Fruit fly (Drosophila melanogaster): ENCODE measurements around the gene CG14877.

CG14877 gene

DNA sequence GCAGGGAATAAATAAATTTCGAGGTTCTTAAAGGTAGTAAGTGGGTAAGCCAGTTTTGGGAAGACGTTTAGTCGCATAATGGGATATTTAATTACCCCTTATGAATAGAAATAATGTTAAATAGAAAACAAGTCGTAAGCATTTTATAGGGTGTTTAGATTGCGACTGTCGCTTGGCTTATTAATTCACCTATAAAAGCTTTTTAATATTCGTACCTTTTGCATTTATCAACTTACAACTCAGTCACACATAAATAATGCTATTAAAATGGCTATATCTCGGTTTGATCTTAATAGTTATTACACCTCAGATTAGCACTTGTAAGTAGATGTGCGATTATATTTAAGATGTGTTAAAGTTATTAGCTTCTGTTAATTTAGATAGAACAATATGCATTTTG, 29.5 kb upstream of the CG14877 start, which contains the start of gene CG34276:
TSS of gene CG34276 (plus strand) at position 301 of the 400 bp plus-strand sequence.
- TF ChIP-seq CG14050 (GFP tag; IDR thresholded peaks at IDR 0.05) (no peak), CG8281 (tag; optimal IDR thresholded peaks at IDR 0.05) (no peak), CG43689 (GFP tag; IDR thresholded peaks at IDR 0.05) (no peak), sc (optimal IDR thresholded peaks at IDR 0.05) (no peak), sc (GFP tag; optimal IDR thresholded peaks at IDR 0.05) (no peak), Pdp1 (GFP tag; optimal IDR thresholded peaks at IDR 0.05) (no peak), crc (GFP tag; optimal IDR thresholded peaks at IDR 0.05) (no peak), CG4360 (GFP tag; IDR thresholded peaks at IDR 0.05) (no peak), usp (GFP tag; optimal IDR thresholded peaks at IDR 0.05) (no peak), twi (tag; optimal IDR thresholded peaks at IDR 0.05) (no peak), GATAe (GFP tag; conservative IDR thresholded peaks at IDR 0.05) (no peak), Hmx (GFP tag; optimal IDR thresholded peaks at IDR 0.05) (no peak)

DNA sequence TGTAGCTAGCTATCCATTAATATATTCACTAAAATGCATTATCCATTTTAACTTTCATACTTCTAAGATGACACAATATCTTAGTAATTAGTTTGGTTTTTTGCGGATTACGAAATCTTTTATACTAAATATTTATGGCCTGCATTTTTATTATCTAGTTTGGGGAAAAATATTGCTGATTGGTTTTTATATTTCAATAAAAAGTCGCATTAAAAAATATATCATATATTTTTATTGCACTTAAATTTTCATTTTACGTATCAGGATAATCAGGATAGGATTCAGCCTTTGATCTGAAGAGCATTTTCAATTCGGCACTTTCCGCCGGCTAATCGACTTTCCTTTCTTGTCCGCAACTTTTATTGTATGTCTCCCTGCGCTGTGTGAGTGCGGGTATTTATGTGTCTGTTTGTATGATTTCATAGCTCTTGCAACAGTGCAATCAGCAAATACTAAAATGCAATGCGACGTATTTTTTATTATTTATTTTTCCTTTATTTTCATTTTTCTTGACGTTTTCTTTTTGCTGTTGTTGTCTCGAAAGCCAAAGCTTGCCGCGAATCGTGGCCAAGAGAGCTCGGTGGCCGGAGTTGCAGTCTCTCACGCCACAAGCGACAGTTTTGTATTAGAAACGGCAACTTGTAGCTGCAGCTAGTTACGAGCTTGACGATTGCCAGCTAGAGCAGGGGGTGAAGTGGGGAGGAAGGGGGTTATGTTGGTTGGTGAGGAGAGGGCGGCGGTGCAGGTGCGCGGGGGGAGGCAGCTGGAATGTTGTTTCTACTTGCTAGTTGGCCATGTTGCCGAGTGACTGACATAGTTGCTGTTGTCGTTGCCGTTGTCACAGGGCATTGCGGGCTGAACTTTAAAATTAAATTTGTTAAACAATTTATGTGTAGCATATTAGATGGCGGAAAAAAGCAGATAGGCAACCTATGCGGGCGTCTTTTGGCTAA, 27.0 kb upstream of the CG14877 start:
- no peak for TF ChIP-seq zf30C (GFP tag; optimal IDR thresholded peaks at IDR 0.05)
- no peak for TF ChIP-seq pum (GFP tag; optimal IDR thresholded peaks at IDR 0.05)
- no peak for TF ChIP-seq Hsf (GFP tag; optimal IDR thresholded peaks at IDR 0.05)
- no peak for TF ChIP-seq mirr (GFP tag; optimal IDR thresholded peaks at IDR 0.05)
- TF ChIP-seq CG6683 (GFP tag; optimal IDR thresholded peaks at IDR 0.05) = no peak
- TF ChIP-seq Oli (tag; optimal IDR thresholded peaks at IDR 0.05) = no peak
- no peak for TF ChIP-seq CG4617 (GFP tag; optimal IDR thresholded peaks at IDR 0.05; ENCODE audit: borderline replicate concordance)
- peak; percentile 30 for TF ChIP-seq kni (GFP tag; optimal IDR thresholded peaks at IDR 0.05)
- TF ChIP-seq CG17361 (GFP tag; IDR thresholded peaks at IDR 0.05) = no peak
- TF ChIP-seq CG16863 (GFP tag; optimal IDR thresholded peaks at IDR 0.05) = no peak
- TF ChIP-seq maf-S (GFP tag; optimal IDR thresholded peaks at IDR 0.05) = no peak
- TF ChIP-seq gcm (GFP tag; optimal IDR thresholded peaks at IDR 0.05) = peak; percentile 58
- TF ChIP-seq HHEX (GFP tag; optimal IDR thresholded peaks at IDR 0.05) = no peak
- no peak for TF ChIP-seq Xrp1 (GFP tag; IDR thresholded peaks at IDR 0.05)
- TF ChIP-seq CG2678 (tag; optimal IDR thresholded peaks at IDR 0.05) = no peak
- no peak for TF ChIP-seq CrebB (tag; optimal IDR thresholded peaks at IDR 0.05)
- TF ChIP-seq Abd-B (GFP tag; optimal IDR thresholded peaks at IDR 0.05) = no peak
- no peak for TF ChIP-seq hkb (optimal IDR thresholded peaks at IDR 0.05)
- no peak for TF ChIP-seq hkb (GFP tag; IDR thresholded peaks at IDR 0.05)
- no peak for TF ChIP-seq CG43689 (GFP tag; IDR thresholded peaks at IDR 0.05)
- no peak for TF ChIP-seq CG13287 (GFP tag; IDR thresholded peaks at IDR 0.05; ENCODE audit: partially characterized antibody)
- TF ChIP-seq D19A (tag; optimal IDR thresholded peaks at IDR 0.05) = peak; percentile 36
- no peak for TF ChIP-seq CG10431 (GFP tag; optimal IDR thresholded peaks at IDR 0.05)
- TF ChIP-seq Sox100B (GFP tag; optimal IDR thresholded peaks at IDR 0.05) = no peak
- TF ChIP-seq CG10462 (GFP tag; optimal IDR thresholded peaks at IDR 0.05) = no peak
- no peak for TF ChIP-seq HLH3B (GFP tag; IDR thresholded peaks at IDR 0.05)
- TF ChIP-seq gem (tag; optimal IDR thresholded peaks at IDR 0.05) = no peak
- no peak for TF ChIP-seq lov (optimal IDR thresholded peaks at IDR 0.05)
- no peak for TF ChIP-seq lov (GFP tag; IDR thresholded peaks at IDR 0.05)
- no peak for TF ChIP-seq da (GFP tag; optimal IDR thresholded peaks at IDR 0.05)
- TF ChIP-seq Drgx (GFP tag; IDR thresholded peaks at IDR 0.05) = peak; percentile 36
- TF ChIP-seq CG10274 (GFP tag; optimal IDR thresholded peaks at IDR 0.05) = no peak
- no peak for TF ChIP-seq slbo (GFP tag; IDR thresholded peaks at IDR 0.05)
- no peak for TF ChIP-seq CG13894 (tag; optimal IDR thresholded peaks at IDR 0.05)
- peak; percentile 19 for TF ChIP-seq sens (GFP tag)
- no peak for TF ChIP-seq sna (GFP tag; IDR thresholded peaks at IDR 0.05; ENCODE audit: partially characterized antibody)
- TF ChIP-seq sd (tag; optimal IDR thresholded peaks at IDR 0.05) = peak; percentile 86
- TF ChIP-seq CG32532 (GFP tag; IDR thresholded peaks at IDR 0.05) = no peak
